Worm (Caenorhabditis elegans) whole organism, late embryonic: ENCODE results near the gene Y39A3CL.7.

ENCODE experiments used
- rnt-1 ChIP-seq: sonication (generic microtip); optimal IDR thresholded peaks from 2 replicates; lab custom pipeline; 2016; ENCODE audit warnings: missing genetic modification characterization, missing compliant biosample characterization
- unc-86 ChIP-seq: sonication (generic microtip); optimal IDR thresholded peaks from 2 replicates; lab custom pipeline; 2016; ENCODE audit warnings: missing genetic modification characterization, missing compliant biosample characterization

DNA sequence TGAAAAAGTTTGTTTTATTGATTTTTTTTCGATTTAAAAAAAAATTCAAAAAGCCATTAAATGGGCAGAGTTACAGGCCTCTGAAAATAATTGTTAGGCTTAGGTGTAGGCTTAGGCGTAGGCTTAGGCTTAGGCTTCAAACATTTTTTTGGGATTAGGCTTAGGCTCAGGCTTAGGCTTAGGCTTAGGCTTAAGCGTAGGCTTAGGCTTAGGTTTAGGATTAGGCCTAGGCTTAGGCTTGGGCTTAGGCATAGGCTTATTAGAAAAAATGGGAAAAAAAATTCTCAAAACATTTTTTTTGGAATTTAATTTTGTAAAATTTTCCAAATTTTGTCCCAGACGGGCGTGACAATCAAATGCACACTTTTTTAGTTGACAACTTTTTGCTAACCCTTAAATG is 31.5 kb downstream of the Y39A3CL.7 start:
- no peak for TF ChIP-seq rnt-1
- TF ChIP-seq unc-86 (tag; lab: Kevin White, UChicago) = no peak
